Fruit fly (Drosophila melanogaster): ENCODE data around the gene scaf6.

DNA sequence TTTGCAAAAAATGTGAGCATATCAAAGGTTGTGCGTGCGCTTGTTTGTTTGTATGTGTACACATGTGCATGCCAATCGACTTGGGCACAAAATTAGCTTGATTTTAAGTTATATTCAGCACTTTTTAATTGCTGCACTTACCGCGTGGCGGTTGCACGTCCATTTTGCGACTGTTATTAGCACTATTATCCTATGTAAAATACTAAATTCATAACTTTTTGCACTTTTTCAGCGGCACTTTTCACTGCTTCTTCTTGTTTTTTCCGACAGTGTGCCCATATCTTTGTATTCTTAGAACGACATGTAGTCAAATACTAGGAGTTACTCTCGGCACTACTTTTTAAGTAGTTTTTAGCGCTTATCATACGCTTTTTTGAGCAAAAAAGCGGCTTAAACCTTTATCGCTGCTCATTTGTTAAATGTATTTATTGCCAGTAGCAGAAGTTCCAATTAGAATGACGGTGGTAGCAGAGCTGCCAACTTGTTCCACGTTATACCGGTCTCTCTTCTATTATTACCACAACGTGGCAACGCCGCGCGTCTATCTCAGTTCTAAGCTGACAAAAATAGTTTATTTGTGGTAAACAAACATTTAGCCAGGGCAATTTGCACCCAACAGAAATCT, at the start of gene scaf6, which contains the start of gene Papst2:
- no peak for TF ChIP-seq CG8478 (optimal IDR thresholded peaks at IDR 0.05)
- TF ChIP-seq usp (GFP tag; optimal IDR thresholded peaks at IDR 0.05): no peak
